Worm (Caenorhabditis elegans): Measurements from ENCODE around the gene ZK863.8.

DNA sequence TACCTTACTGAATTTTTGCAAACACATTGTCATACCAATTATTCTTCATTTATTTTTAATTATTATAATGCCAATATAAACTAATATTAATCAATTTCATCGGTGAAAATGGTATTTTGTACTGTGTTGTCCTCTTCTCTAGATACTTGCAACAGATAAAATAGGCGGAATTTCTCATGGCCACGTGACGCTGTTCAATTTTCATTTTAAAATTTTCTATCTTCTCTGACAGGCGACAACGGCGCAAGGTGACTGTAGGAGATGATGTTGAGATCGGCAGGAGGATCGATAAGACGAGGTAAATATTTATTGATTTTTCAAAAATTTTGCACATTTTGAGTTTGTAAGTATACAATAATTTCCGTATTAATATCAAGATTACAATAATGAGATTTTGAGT lies 7.0 kb upstream of the ZK863.8 start, which contains the start of gene ogdh-2:
- TF ChIP-seq him-1 (tag; optimal IDR thresholded peaks at IDR 0.05): no peak
- TF ChIP-seq W03F9.2 (tag; optimal IDR thresholded peaks at IDR 0.05): no peak
